Worm (Caenorhabditis elegans): ENCODE data around the gene srx-20.

- TF ChIP-seq dao-5 (tag; optimal IDR thresholded peaks at IDR 0.05) (no peak), him-1 (tag; optimal IDR thresholded peaks at IDR 0.05) (no peak)
Observed at ce11 chrIV:6833617-6834016, 34.3 kb upstream of the srx-20 start.

Measured in whole organism, L4/young adult.